Worm (Caenorhabditis elegans): ENCODE results near the gene lin-8.
A peak's percentile ranks its signal among the peaks of the same experiment; 100 is the strongest.

Gene lin-8

ce11 chrII:3062222-3062621, 5.6 kb downstream of the lin-8 start (continued):
- TF ChIP-seq somi-1 (GFP tag; optimal IDR thresholded peaks at IDR 0.05) (no peak), mcd-1 (GFP tag; IDR thresholded peaks at IDR 0.05) (peak; percentile 54), rpc-1 (optimal IDR thresholded peaks at IDR 0.05) (peak; percentile 82), rpc-1 (tag; optimal IDR thresholded peaks at IDR 0.05) (peak; percentile 84), hmg-1.2 (GFP tag; IDR thresholded peaks at IDR 0.05) (peak; percentile 79), Y95B8A.8 (GFP tag; IDR thresholded peaks at IDR 0.05) (peak; percentile 74; the same call in 1 of the 2 replicates), snpc-3.4 (tag; optimal IDR thresholded peaks at IDR 0.05) (peak; percentile 34), nhr-120 (GFP tag; IDR thresholded peaks at IDR 0.05) (no peak), ceh-100 (GFP tag; IDR thresholded peaks at IDR 0.05) (peak; percentile 53; the same call in 1 of the 2 replicates), dpl-1 (GFP tag; optimal IDR thresholded peaks at IDR 0.05) (peak; percentile 4), hrde-1 (tag; optimal IDR thresholded peaks at IDR 0.05; ENCODE audit: borderline replicate concordance) (peak; percentile 66), lin-26 (GFP tag; IDR thresholded peaks at IDR 0.05) (no peak; the same call in 1 of the 2 replicates), ztf-18 (tag; optimal IDR thresholded peaks at IDR 0.05) (peak; percentile 52), sdz-38 (tag; optimal IDR thresholded peaks at IDR 0.05) (no peak), lsy-27 (tag; optimal IDR thresholded peaks at IDR 0.05; ENCODE audit: borderline replicate concordance, insufficient read depth) (no peak), T07F8.4 (tag; optimal IDR thresholded peaks at IDR 0.05) (peak; percentile 26), C06A6.2 (GFP tag; conservative IDR thresholded peaks at IDR 0.05) (no peak), ekl-4 (GFP tag; IDR thresholded peaks at IDR 0.05) (no peak), ccch-3 (GFP tag; optimal IDR thresholded peaks at IDR 0.05) (no peak), D2030.7 (GFP tag; IDR thresholded peaks at IDR 0.05) (peak; percentile 78), let-526 (GFP tag; IDR thresholded peaks at IDR 0.05) (0 out of 2 replicates have a peak, but pooled peaks have one; percentile 20), him-1 (tag; optimal IDR thresholded peaks at IDR 0.05) (no peak), lsl-1 (GFP tag; optimal IDR thresholded peaks at IDR 0.05) (peak; percentile 46), xnd-1 (tag; optimal IDR thresholded peaks at IDR 0.05) (peak; percentile 11), hmg-20 (GFP tag; IDR thresholded peaks at IDR 0.05) (peak; percentile 69; the same call in 1 of the 2 replicates), attf-6 (GFP tag; IDR thresholded peaks at IDR 0.05) (no peak; the same call in none of the 2 replicates), B0336.3 (GFP tag; IDR thresholded peaks at IDR 0.05) (peak; percentile 45; the same call in 1 of the 2 replicates), ets-4 (GFP tag; optimal IDR thresholded peaks at IDR 0.05) (no peak), ztf-3 (GFP tag; optimal IDR thresholded peaks at IDR 0.05) (no peak), hlh-12 (tag; optimal IDR thresholded peaks at IDR 0.05) (no peak), Y53F4B.3 (GFP tag; IDR thresholded peaks at IDR 0.05) (no peak), sptf-2 (GFP tag; optimal IDR thresholded peaks at IDR 0.05) (no peak), madf-10 (tag; optimal IDR thresholded peaks at IDR 0.05) (peak; percentile 54), lin-40 (tag; optimal IDR thresholded peaks at IDR 0.05) (peak; percentile 48), ama-1 (optimal IDR thresholded peaks at IDR 0.05) (no peak), ama-1 (GFP tag; optimal IDR thresholded peaks at IDR 0.05) (peak in 1 of 2 experiments; percentile 38), snpc-4 (GFP tag; optimal IDR thresholded peaks at IDR 0.05) (peak; percentile 39), snpc-4 (tag; optimal IDR thresholded peaks at IDR 0.05) (peak in 3 of 4 experiments; percentile 41 to 62 (median 43)), cebp-1 (GFP tag; IDR thresholded peaks at IDR 0.05) (0 out of 2 replicates have a peak, but pooled peaks have one; percentile 12), cebp-1 (tag; optimal IDR thresholded peaks at IDR 0.05) (peak; percentile 58), F52B5.7 (tag; optimal IDR thresholded peaks at IDR 0.05) (no peak), die-1 (tag; optimal IDR thresholded peaks at IDR 0.05) (peak; percentile 8), ztf-26 (tag; optimal IDR thresholded peaks at IDR 0.05) (peak; percentile 47)
